Fruit fly (Drosophila melanogaster) whole organism, pupa: ENCODE measurements around the gene CG14352.

Source experiments
- CG10348 ChIP-seq: fragments of 200-800 bp; sonication (Bioruptor generic); IDR thresholded peaks from 2 replicates; pipeline ENCODE4 v1.3.6; 2022; ENCODE audit warnings: missing biosample characterization, missing genetic modification characterization
- CG12605 ChIP-seq: fragments of 200-800 bp; sonication (Bioruptor generic); IDR thresholded peaks from 2 replicates; pipeline ENCODE4 v1.3.6; 2022; ENCODE audit warnings: missing biosample characterization, missing genetic modification characterization
- CG13204 ChIP-seq: fragments of 200-800 bp; sonication (Bioruptor generic); optimal IDR thresholded peaks from 2 replicates; lab custom pipeline; 2018; ENCODE audit warnings: missing biosample characterization, mild to moderate bottlenecking, missing genetic modification characterization, moderate library complexity
- CG14655 ChIP-seq: fragments of 200-800 bp; sonication (Bioruptor generic); optimal IDR thresholded peaks from 3 replicates; lab custom pipeline; 2017; ENCODE audit warnings: mild to moderate bottlenecking, missing biosample characterization, missing genetic modification reagents, missing genetic modification characterization
- CG15710 ChIP-seq: fragments of 200-800 bp; sonication (Bioruptor generic); optimal IDR thresholded peaks from 2 replicates; lab custom pipeline; 2018; ENCODE audit warnings: missing biosample characterization, mild to moderate bottlenecking, missing genetic modification characterization, moderate library complexity
- CG17806 ChIP-seq: fragments of 200-800 bp; sonication (Bioruptor generic); optimal IDR thresholded peaks from 2 replicates; lab custom pipeline; 2018; ENCODE audit warnings: missing biosample characterization, mild to moderate bottlenecking, missing genetic modification characterization, moderate library complexity
- CG32121 ChIP-seq: fragments of 200-800 bp; sonication (Bioruptor generic); IDR thresholded peaks from 2 replicates; pipeline ENCODE4 v1.3.6; 2022; ENCODE audit warnings: missing biosample characterization, missing genetic modification characterization
- CG34367 ChIP-seq: fragments of 200-800 bp; sonication (Bioruptor generic); optimal IDR thresholded peaks from 2 replicates; lab custom pipeline; 2018; ENCODE audit warnings: missing biosample characterization, mild to moderate bottlenecking, missing genetic modification characterization
- CG4496 ChIP-seq: fragments of 200-800 bp; sonication (Bioruptor generic); IDR thresholded peaks from 3 replicates; pipeline ENCODE4 v1.3.6; 2022; ENCODE audit warnings: missing biosample characterization, missing genetic modification characterization
- CG8159 ChIP-seq: fragments of 200-800 bp; sonication (Bioruptor generic); optimal IDR thresholded peaks from 3 replicates; lab custom pipeline; 2018; ENCODE audit warnings: missing biosample characterization, mild to moderate bottlenecking, missing genetic modification characterization, moderate library complexity
- CG8301 ChIP-seq: fragments of 200-800 bp; sonication (Bioruptor generic); optimal IDR thresholded peaks from 2 replicates; lab custom pipeline; 2018; ENCODE audit warnings: missing biosample characterization, mild to moderate bottlenecking, missing genetic modification characterization
- CG9948 ChIP-seq: fragments of 200-800 bp; sonication (Bioruptor generic); optimal IDR thresholded peaks from 2 replicates; lab custom pipeline; 2018; ENCODE audit warnings: missing biosample characterization, mild to moderate bottlenecking, missing genetic modification characterization, moderate library complexity
- D1 ChIP-seq: fragments of 200-800 bp; sonication (Bioruptor generic); optimal IDR thresholded peaks from 2 replicates; lab custom pipeline; 2018; ENCODE audit warnings: missing biosample characterization, mild to moderate bottlenecking, missing genetic modification characterization, moderate library complexity
- EcR ChIP-seq: fragments of 200-800 bp; sonication (Bioruptor generic); optimal IDR thresholded peaks from 3 replicates; lab custom pipeline; 2019; ENCODE audit warnings: missing biosample characterization, missing genetic modification characterization, mild to moderate bottlenecking, moderate library complexity, missing genetic modification reagents
- Ets98B ChIP-seq: fragments of 200-800 bp; sonication (Bioruptor generic); IDR thresholded peaks from 2 replicates; pipeline ENCODE4 v1.3.6; 2022; ENCODE audit warnings: missing biosample characterization, missing genetic modification characterization
- Pif1A ChIP-seq: fragments of 200-800 bp; sonication (Bioruptor generic); optimal IDR thresholded peaks from 3 replicates; lab custom pipeline; 2016; ENCODE audit warnings: missing biosample characterization, missing genetic modification characterization
- Pif1B ChIP-seq: fragments of 200-800 bp; sonication (Bioruptor generic); optimal IDR thresholded peaks from 3 replicates; lab custom pipeline; 2016; ENCODE audit warnings: missing biosample characterization, missing genetic modification characterization
- Snoo ChIP-seq: fragments of 200-800 bp; sonication (Bioruptor generic); optimal IDR thresholded peaks from 3 replicates; lab custom pipeline; 2017; ENCODE audit warnings: missing biosample characterization, mild to moderate bottlenecking, missing genetic modification characterization, inconsistent platforms
- fd96Ca ChIP-seq: fragments of 200-800 bp; sonication (Bioruptor generic); IDR thresholded peaks from 3 replicates; pipeline ENCODE4 v1.3.6; 2022; ENCODE audit warnings: missing biosample characterization, missing genetic modification characterization
- gl ChIP-seq: fragments of 200-800 bp; sonication (Bioruptor generic); optimal IDR thresholded peaks from 2 replicates; lab custom pipeline; 2018; ENCODE audit warnings: missing biosample characterization, mild to moderate bottlenecking, missing genetic modification characterization
- rn ChIP-seq: fragments of 200-800 bp; sonication (Bioruptor generic); IDR thresholded peaks from 2 replicates; pipeline ENCODE4 v1.3.6; 2022; ENCODE audit warnings: missing biosample characterization, missing genetic modification characterization

Gene CG14352

DNA sequence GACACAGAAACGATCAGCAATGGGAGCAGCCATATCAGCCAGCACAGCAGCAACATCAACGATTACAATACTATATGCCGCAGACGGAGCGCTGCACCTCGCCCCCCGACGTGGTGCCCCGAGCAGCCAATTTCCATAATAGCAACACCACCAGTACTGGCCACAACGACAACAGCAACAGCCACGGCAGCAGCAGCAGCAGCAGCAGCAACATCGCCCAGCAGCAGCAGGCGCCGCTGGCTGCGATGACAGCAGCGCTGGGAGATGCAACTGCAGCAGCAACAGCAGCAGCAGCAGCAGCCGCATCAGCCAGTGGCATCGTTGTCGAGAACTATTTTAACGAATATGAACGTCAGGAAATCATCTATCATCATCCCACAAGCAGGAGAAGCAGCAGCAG, 4.5 kb upstream of the CG14352 start:
- TF ChIP-seq Pif1B (GFP tag; lab: Kevin White, UChicago) (no peak), CG9948 (tag; lab: Kevin White, UChicago) (no peak), CG10348 (GFP tag; lab: Robert Waterston, UW) (no peak), CG13204 (GFP tag; lab: Kevin White, UChicago) (peak; percentile 19), CG8301 (tag; lab: Kevin White, UChicago) (no peak)
- TF ChIP-seq, all 21 proteins: peak for 1

DNA sequence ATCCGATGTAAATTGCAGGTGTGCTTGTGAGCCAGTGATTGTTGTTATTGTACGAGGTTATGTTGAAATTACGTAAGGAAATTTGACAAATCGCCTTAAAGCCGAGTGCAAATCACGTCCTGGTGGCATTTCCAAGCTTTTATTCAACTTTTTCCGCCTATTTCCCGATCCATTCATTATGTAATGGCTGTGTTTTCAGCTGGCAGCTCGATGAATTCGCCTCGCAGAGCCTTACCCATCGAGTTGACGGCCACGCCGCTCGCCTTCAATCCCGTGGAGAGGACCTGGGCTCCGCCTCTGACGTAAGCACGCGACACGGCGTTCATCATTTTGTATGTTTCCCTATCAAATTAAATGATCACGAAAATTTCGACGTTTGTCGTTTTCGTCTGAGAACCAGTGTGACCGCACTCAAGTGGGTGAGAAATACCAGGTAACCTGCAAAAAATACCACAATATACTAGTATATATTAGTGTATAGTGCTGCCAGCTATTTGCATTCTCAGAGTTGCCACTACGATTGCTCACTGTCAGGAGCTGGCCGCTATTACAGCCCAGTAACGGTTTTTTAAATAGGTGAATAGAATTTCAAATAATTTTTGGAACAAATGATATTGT, 2.6 kb downstream of the CG14352 start, which contains the start of gene RFeSP:
Gene RFeSP, minus strand, starts transcription at position 413 of the 618 bp plus-strand sequence.
- TF ChIP-seq gl (tag; lab: Kevin White, UChicago): no peak
- TF ChIP-seq CG8301 (tag; lab: Kevin White, UChicago): no peak
- no peak for TF ChIP-seq Pif1A (GFP tag; lab: Kevin White, UChicago)
- TF ChIP-seq CG13204 (GFP tag; lab: Kevin White, UChicago): no peak
- no peak for TF ChIP-seq CG15710 (tag; lab: Kevin White, UChicago)
- TF ChIP-seq CG9948 (tag; lab: Kevin White, UChicago): no peak
- TF ChIP-seq CG34367 (tag; lab: Kevin White, UChicago): no peak
- TF ChIP-seq Snoo (tag; lab: Kevin White, UChicago): no peak
- no peak for TF ChIP-seq CG4496 (GFP tag; lab: Robert Waterston, UW)
- no peak for TF ChIP-seq CG12605 (GFP tag; lab: Robert Waterston, UW)
- TF ChIP-seq rn: no peak
- TF ChIP-seq CG10348 (GFP tag; lab: Robert Waterston, UW): no peak
- TF ChIP-seq CG17806 (tag; lab: Kevin White, UChicago): no peak
- TF ChIP-seq CG8159 (tag; lab: Kevin White, UChicago): no peak
- no peak for TF ChIP-seq EcR (GFP tag; lab: Kevin White, UChicago)
- TF ChIP-seq Ets98B: no peak
- TF ChIP-seq, all 21 proteins: peak for 0

DNA sequence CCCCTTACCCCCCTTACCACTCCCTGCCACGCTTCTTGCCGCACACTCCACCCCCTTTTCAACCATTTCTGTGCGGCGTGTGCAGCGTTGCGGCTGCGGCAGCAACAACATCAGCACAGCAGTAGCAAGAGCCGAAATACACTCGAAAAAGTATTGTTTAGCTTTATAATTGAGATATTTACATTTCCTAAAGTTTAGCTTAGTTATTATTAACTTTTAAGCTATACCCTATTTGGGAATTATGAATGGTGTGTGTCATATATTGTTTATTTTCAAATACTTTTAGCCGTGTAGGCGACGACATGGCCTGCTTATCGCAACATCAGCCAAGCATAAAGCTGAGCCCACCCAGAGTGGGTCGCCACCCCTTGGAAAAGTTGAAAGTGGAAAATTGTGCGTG, 4.5 kb downstream of the CG14352 start:
- TF ChIP-seq Ets98B (peak; percentile 29; the same call in 1 of the 2 replicates), CG14655 (GFP tag; lab: Kevin White, UChicago) (no peak)
- TF ChIP-seq, all 21 proteins: peak for 1

DNA sequence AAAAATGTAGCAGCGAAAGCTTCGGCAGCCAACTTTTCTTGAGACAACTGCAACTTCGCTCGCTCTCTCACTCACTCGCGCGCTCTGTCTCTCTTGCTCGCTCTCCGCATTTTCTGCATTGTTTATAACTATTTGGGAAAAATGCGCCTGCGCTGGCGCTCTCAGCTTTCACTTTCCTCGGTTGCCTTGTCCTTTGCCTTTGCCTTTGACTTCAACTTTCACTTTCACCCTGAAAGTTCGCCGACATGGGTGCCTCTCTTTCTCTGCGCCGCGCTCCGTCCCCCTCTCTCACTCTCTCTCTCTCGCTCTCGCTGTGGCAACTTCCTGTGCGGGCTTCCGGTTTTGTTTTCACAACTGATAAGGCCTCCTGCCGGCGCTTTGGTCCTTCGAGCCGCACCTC, 6.5 kb downstream of the CG14352 start:
- TF ChIP-seq EcR (GFP tag; lab: Kevin White, UChicago) (peak; percentile 66), CG12605 (GFP tag; lab: Robert Waterston, UW) (no peak), gl (tag; lab: Kevin White, UChicago) (peak; percentile 35), Snoo (tag; lab: Kevin White, UChicago) (no peak), CG15710 (tag; lab: Kevin White, UChicago) (peak; percentile 33), rn (no peak), CG13204 (GFP tag; lab: Kevin White, UChicago) (peak; percentile 62), Ets98B (peak; percentile 25; the same call in 1 of the 2 replicates), CG10348 (GFP tag; lab: Robert Waterston, UW) (no peak), CG34367 (tag; lab: Kevin White, UChicago) (peak; percentile 34), CG17806 (tag; lab: Kevin White, UChicago) (no peak), CG8159 (tag; lab: Kevin White, UChicago) (peak; percentile 36), CG8301 (tag; lab: Kevin White, UChicago) (peak; percentile 4), CG9948 (tag; lab: Kevin White, UChicago) (no peak), CG32121 (no peak), CG4496 (GFP tag; lab: Robert Waterston, UW) (0 out of 3 replicates have a peak, but pooled peaks have one; percentile 17), Pif1B (GFP tag; lab: Kevin White, UChicago) (no peak), fd96Ca (GFP tag; lab: Robert Waterston, UW) (no peak), CG14655 (GFP tag; lab: Kevin White, UChicago) (peak; percentile 62), D1 (tag; lab: Kevin White, UChicago) (no peak), Pif1A (GFP tag; lab: Kevin White, UChicago) (no peak)

DNA sequence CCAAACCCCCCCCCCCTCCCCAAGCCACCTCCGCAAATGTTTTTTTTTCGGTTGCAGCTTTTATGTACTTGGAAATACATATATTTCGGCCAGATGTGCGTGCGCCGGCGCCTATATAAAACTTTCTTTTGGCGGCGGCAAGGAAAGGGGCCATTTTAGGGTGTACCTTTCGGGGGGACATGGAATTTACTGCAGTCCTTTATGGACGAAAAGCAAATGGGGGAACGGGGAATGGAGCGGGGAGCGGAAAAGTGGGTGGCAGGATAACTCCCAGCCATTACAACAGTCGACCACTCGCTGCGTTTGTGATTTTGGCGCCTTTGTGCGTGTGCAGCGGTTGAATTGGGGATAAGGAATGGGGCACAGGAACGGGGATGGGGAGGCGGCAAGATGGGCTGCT, 7.5 kb downstream of the CG14352 start:
- TF ChIP-seq CG8159 (tag; lab: Kevin White, UChicago) (no peak), CG9948 (tag; lab: Kevin White, UChicago) (no peak), EcR (GFP tag; lab: Kevin White, UChicago) (no peak), Pif1A (GFP tag; lab: Kevin White, UChicago) (no peak)

DNA sequence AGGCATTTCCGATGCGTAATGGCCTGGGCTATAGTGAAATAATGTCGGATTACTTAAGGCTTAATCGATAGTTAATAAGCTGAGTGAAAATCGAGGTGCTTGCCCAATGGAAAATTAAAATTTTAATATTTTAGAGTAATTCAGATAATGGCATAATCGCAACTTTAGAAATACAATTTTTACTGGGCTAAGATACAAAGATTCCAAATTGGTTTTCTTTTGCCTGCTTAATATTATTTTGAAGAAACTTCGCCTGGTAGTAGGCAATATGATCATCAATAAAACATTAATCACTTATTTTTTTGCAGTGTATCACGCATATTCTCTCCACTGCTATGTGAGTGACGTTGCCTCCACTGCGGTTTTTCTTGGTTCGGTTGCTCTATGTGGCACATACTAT, 8.0 kb downstream of the CG14352 start:
- TF ChIP-seq CG32121 (no peak), CG13204 (GFP tag; lab: Kevin White, UChicago) (no peak), CG8159 (tag; lab: Kevin White, UChicago) (no peak), Snoo (tag; lab: Kevin White, UChicago) (no peak), CG14655 (GFP tag; lab: Kevin White, UChicago) (no peak), CG4496 (GFP tag; lab: Robert Waterston, UW) (no peak), Ets98B (no peak), fd96Ca (GFP tag; lab: Robert Waterston, UW) (no peak)
